Fruit fly (Drosophila melanogaster) whole organism, embryonic: Measurements from ENCODE around the gene Tcs3.

Source experiments
- ATbp ChIP-seq: fragments of 200-800 bp; sonication (Bioruptor generic); optimal IDR thresholded peaks from 2 replicates; lab custom pipeline; 2017; ENCODE audit warnings: missing biosample characterization, mild to moderate bottlenecking, missing genetic modification characterization, missing genetic modification reagents
- Aef1 ChIP-seq: fragments of 200-800 bp; sonication (Bioruptor generic); IDR thresholded peaks from 3 replicates; pipeline ENCODE4 v1.3.6; 2022; ENCODE audit warnings: missing biosample characterization, missing genetic modification characterization
- CG10147 ChIP-seq: fragments of 200-800 bp; sonication (Bioruptor generic); optimal IDR thresholded peaks from 2 replicates; lab custom pipeline; 2019; ENCODE audit warnings: missing biosample characterization, mild to moderate bottlenecking, missing genetic modification characterization, moderate library complexity
- CG10431 ChIP-seq: fragments of 200-800 bp; sonication (Bioruptor generic); optimal IDR thresholded peaks from 3 replicates; lab custom pipeline; 2018; ENCODE audit warnings: missing biosample characterization, mild to moderate bottlenecking, missing genetic modification characterization
- CG11560 ChIP-seq: fragments of 200-800 bp; sonication (Bioruptor generic); IDR thresholded peaks from 3 replicates; pipeline ENCODE4 v1.3.6; 2022; ENCODE audit warnings: missing biosample characterization, missing genetic modification characterization
- CG13894 ChIP-seq: fragments of 200-800 bp; sonication (Bioruptor generic); optimal IDR thresholded peaks from 3 replicates; lab custom pipeline; 2018; ENCODE audit warnings: missing biosample characterization, mild to moderate bottlenecking, missing genetic modification characterization, moderate library complexity
- CG1603 ChIP-seq: fragments of 200-800 bp; sonication (Bioruptor generic); optimal IDR thresholded peaks from 2 replicates; lab custom pipeline; 2019; ENCODE audit warnings: missing biosample characterization, mild to moderate bottlenecking, missing genetic modification characterization, moderate library complexity
- CG18011 ChIP-seq: fragments of 200-800 bp; sonication (Bioruptor generic); optimal IDR thresholded peaks from 2 replicates; lab custom pipeline; 2017; ENCODE audit warnings: missing biosample characterization, missing genetic modification characterization, mild to moderate bottlenecking, moderate library complexity, missing genotype
- CG30431 ChIP-seq: fragments of 200-800 bp; sonication (Bioruptor generic); optimal IDR thresholded peaks from 2 replicates; lab custom pipeline; 2017; ENCODE audit warnings: missing biosample characterization, missing genetic modification characterization
- CG4328 ChIP-seq: fragments of 200-800 bp; sonication (Bioruptor generic); optimal IDR thresholded peaks from 3 replicates; lab custom pipeline; 2017; ENCODE audit warnings: missing biosample characterization, missing genetic modification reagents, missing genetic modification characterization
- CG5245 ChIP-seq: fragments of 200-800 bp; sonication (Bioruptor generic); optimal IDR thresholded peaks from 3 replicates; lab custom pipeline; 2016; ENCODE audit warnings: missing biosample characterization, missing genetic modification characterization
- CG6791 ChIP-seq: fragments of 200-800 bp; sonication (Bioruptor generic); IDR thresholded peaks from 3 replicates; pipeline ENCODE4 v1.3.6; 2022; ENCODE audit warnings: missing biosample characterization, missing genetic modification characterization; ENCODE audit not compliant: partially characterized antibody
- CG7745 ChIP-seq: fragments of 200-800 bp; sonication (Bioruptor generic); optimal IDR thresholded peaks from 2 replicates; lab custom pipeline; 2018; ENCODE audit warnings: missing biosample characterization, mild to moderate bottlenecking, missing genetic modification characterization, moderate library complexity
- CG7928 ChIP-seq: fragments of 200-800 bp; sonication (Bioruptor generic); optimal IDR thresholded peaks from 2 replicates; lab custom pipeline; 2017; ENCODE audit warnings: missing biosample characterization, mild to moderate bottlenecking, missing genetic modification characterization
- CG9727 ChIP-seq: fragments of 200-800 bp; sonication (Bioruptor generic); optimal IDR thresholded peaks from 3 replicates; lab custom pipeline; 2017; ENCODE audit warnings: missing biosample characterization, mild to moderate bottlenecking, missing genetic modification characterization
- CG9876 ChIP-seq: fragments of 200-800 bp; sonication (Bioruptor generic); optimal IDR thresholded peaks from 2 replicates; lab custom pipeline; 2016; ENCODE audit warnings: missing biosample characterization, missing genetic modification characterization
- CHES-1-like ChIP-seq: fragments of 200-800 bp; sonication (Bioruptor generic); optimal IDR thresholded peaks from 2 replicates; lab custom pipeline; 2016; ENCODE audit warnings: missing biosample characterization, missing genetic modification characterization
- CoRest ChIP-seq: fragments of 200-800 bp; sonication (Bioruptor generic); optimal IDR thresholded peaks from 3 replicates; lab custom pipeline; 2018; ENCODE audit warnings: missing biosample characterization, mild to moderate bottlenecking, missing genetic modification characterization, moderate library complexity
- D ChIP-seq, 2 experiments: fragments of 200-800 bp in 1 of 2; fragments of >200 bp in 1 of 2; sonication (Bioruptor generic) in 1 of 2; optimal IDR thresholded peaks; 2 replicates in 1 of 2; 3 replicates in 1 of 2; lab custom pipeline; 2017; ENCODE audit warnings: mild to moderate bottlenecking in 1 of 2, missing biosample characterization in 1 of 2, missing genetic modification characterization in 1 of 2, missing genetic modification reagents in 1 of 2
- Dip2 ChIP-seq: fragments of 200-800 bp; sonication (Bioruptor generic); IDR thresholded peaks from 2 replicates; pipeline ENCODE4 v1.3.6; 2022; ENCODE audit warnings: missing biosample characterization, missing genetic modification characterization
- HLHmδ ChIP-seq: fragments of 200-800 bp; sonication (Bioruptor generic); optimal IDR thresholded peaks from 2 replicates; lab custom pipeline; 2018; ENCODE audit warnings: missing biosample characterization, mild to moderate bottlenecking, missing genetic modification characterization, moderate library complexity
- HmgD ChIP-seq: fragments of 200-800 bp; sonication (Bioruptor generic); optimal IDR thresholded peaks from 3 replicates; lab custom pipeline; 2016; ENCODE audit warnings: missing biosample characterization, missing genetic modification characterization
- Mrtf ChIP-seq: fragments of 200-800 bp; sonication (Bioruptor generic); IDR thresholded peaks from 3 replicates; pipeline ENCODE4 v1.3.6; 2022; ENCODE audit warnings: missing biosample characterization, missing genetic modification characterization
- NC2β ChIP-seq: fragments of 200-800 bp; sonication (Bioruptor generic); optimal IDR thresholded peaks from 2 replicates; lab custom pipeline; 2016; ENCODE audit warnings: missing biosample characterization, missing genetic modification characterization
- Scr ChIP-seq: fragments of 200-800 bp; sonication (Bioruptor generic); IDR thresholded peaks from 2 replicates; pipeline ENCODE4 v1.3.6; 2022; ENCODE audit warnings: missing biosample characterization, missing genetic modification characterization; ENCODE audit not compliant: partially characterized antibody
- Trl ChIP-seq, 3 experiments: fragments of >200 bp in 2 of 3; fragments of 200-800 bp in 1 of 3; sonication (Bioruptor generic) in 1 of 3; optimal IDR thresholded peaks; 2 replicates in 1 of 3; 3 replicates in 2 of 3; lab custom pipeline; 2016 to 2017; ENCODE audit warnings: missing biosample characterization in 1 of 3, missing genetic modification characterization in 1 of 3
- aop ChIP-seq: fragments of 200-800 bp; sonication (Bioruptor generic); IDR thresholded peaks from 2 replicates; pipeline ENCODE4 v1.3.6; 2022; ENCODE audit warnings: missing biosample characterization, missing genetic modification characterization
- cato ChIP-seq: fragments of 200-800 bp; sonication (Bioruptor generic); optimal IDR thresholded peaks from 2 replicates; lab custom pipeline; 2016; ENCODE audit warnings: missing biosample characterization, missing genetic modification characterization, borderline replicate concordance
- crc ChIP-seq: fragments of 200-800 bp; sonication (Bioruptor generic); optimal IDR thresholded peaks from 2 replicates; lab custom pipeline; 2016; ENCODE audit warnings: missing biosample characterization, missing genetic modification characterization
- dmrt11E ChIP-seq: fragments of 200-800 bp; sonication (Bioruptor generic); optimal IDR thresholded peaks from 3 replicates; lab custom pipeline; 2018; ENCODE audit warnings: missing biosample characterization, mild to moderate bottlenecking, missing genetic modification characterization, moderate library complexity
- dysf ChIP-seq: fragments of 200-800 bp; sonication (Bioruptor generic); IDR thresholded peaks from 3 replicates; pipeline ENCODE4 v1.3.6; 2022; ENCODE audit warnings: missing biosample characterization, missing genetic modification characterization
- exex ChIP-seq: fragments of 200-800 bp; sonication (Bioruptor generic); optimal IDR thresholded peaks from 4 replicates; lab custom pipeline; 2018; ENCODE audit warnings: missing biosample characterization, mild to moderate bottlenecking, missing genetic modification characterization, moderate library complexity
- fd3F ChIP-seq: fragments of 200-800 bp; sonication (Bioruptor generic); optimal IDR thresholded peaks from 2 replicates; lab custom pipeline; 2018; ENCODE audit warnings: missing biosample characterization, mild to moderate bottlenecking, missing genetic modification characterization, moderate library complexity
- oc ChIP-seq: fragments of 200-800 bp; sonication (Bioruptor generic); optimal IDR thresholded peaks from 2 replicates; lab custom pipeline; 2018; ENCODE audit warnings: missing biosample characterization, mild to moderate bottlenecking, missing genetic modification characterization, moderate library complexity
- otp ChIP-seq: fragments of 200-800 bp; sonication (Bioruptor generic); IDR thresholded peaks from 3 replicates; pipeline ENCODE4, ENCODE4 v1.3.6; 2022; ENCODE audit warnings: missing biosample characterization, missing genetic modification characterization
- scrt ChIP-seq: fragments of 200-800 bp; sonication (Bioruptor generic); optimal IDR thresholded peaks from 2 replicates; lab custom pipeline; 2018; ENCODE audit warnings: missing biosample characterization, mild to moderate bottlenecking, missing genetic modification characterization, moderate library complexity
- seq ChIP-seq: fragments of 200-800 bp; sonication (Bioruptor generic); IDR thresholded peaks from 2 replicates; pipeline ENCODE4 v1.3.6; 2022; ENCODE audit warnings: missing biosample characterization, missing genetic modification characterization
- sima ChIP-seq: fragments of 200-800 bp; sonication (Bioruptor generic); optimal IDR thresholded peaks from 2 replicates; lab custom pipeline; 2016; ENCODE audit warnings: missing biosample characterization, missing genetic modification characterization
- sisA ChIP-seq: fragments of 200-800 bp; sonication (Bioruptor generic); IDR thresholded peaks from 2 replicates; pipeline ENCODE4 v1.3.6; 2022; ENCODE audit warnings: missing biosample characterization, missing genetic modification characterization
- sna ChIP-seq: fragments of 200-800 bp; sonication (Bioruptor generic); IDR thresholded peaks from 2 replicates; pipeline ENCODE4 v1.3.6; 2022; ENCODE audit warnings: missing biosample characterization, missing genetic modification characterization; ENCODE audit not compliant: partially characterized antibody
- sob ChIP-seq: fragments of 200-800 bp; sonication (Bioruptor generic); IDR thresholded peaks from 2 replicates; pipeline ENCODE4 v1.3.6; 2022; ENCODE audit warnings: missing biosample characterization, missing genetic modification characterization
- sr ChIP-seq: fragments of 200-800 bp; sonication (Bioruptor generic); IDR thresholded peaks from 3 replicates; pipeline ENCODE4 v1.3.6; 2022; ENCODE audit warnings: missing biosample characterization, missing genetic modification characterization
- tll ChIP-seq, 2 experiments: fragments of 200-800 bp in 1 of 2; fragments of >200 bp in 1 of 2; sonication (Bioruptor generic) in 1 of 2; optimal IDR thresholded peaks; 2 replicates each; lab custom pipeline; 2017 to 2019; ENCODE audit warnings: missing biosample characterization in 2 of 2, missing genetic modification characterization in 2 of 2, mild to moderate bottlenecking in 1 of 2, moderate library complexity in 1 of 2
- trh ChIP-seq: fragments of 200-800 bp; sonication (Bioruptor generic); optimal IDR thresholded peaks from 2 replicates; lab custom pipeline; 2016; ENCODE audit warnings: missing biosample characterization, missing genetic modification characterization
- wdn ChIP-seq: fragments of 200-800 bp; sonication (Bioruptor generic); IDR thresholded peaks from 2 replicates; pipeline ENCODE4 v1.3.6; 2022; ENCODE audit warnings: missing biosample characterization, missing genetic modification characterization
- zen2 ChIP-seq: fragments of 200-800 bp; sonication (Bioruptor generic); IDR thresholded peaks from 3 replicates; pipeline ENCODE4 v1.3.6; 2022; ENCODE audit warnings: missing biosample characterization, missing genetic modification characterization; ENCODE audit not compliant: partially characterized antibody
- zfh2 ChIP-seq: fragments of 200-800 bp; sonication (Bioruptor generic); optimal IDR thresholded peaks from 2 replicates; lab custom pipeline; 2016; ENCODE audit warnings: missing biosample characterization, missing genetic modification characterization

Tcs3 gene

DNA sequence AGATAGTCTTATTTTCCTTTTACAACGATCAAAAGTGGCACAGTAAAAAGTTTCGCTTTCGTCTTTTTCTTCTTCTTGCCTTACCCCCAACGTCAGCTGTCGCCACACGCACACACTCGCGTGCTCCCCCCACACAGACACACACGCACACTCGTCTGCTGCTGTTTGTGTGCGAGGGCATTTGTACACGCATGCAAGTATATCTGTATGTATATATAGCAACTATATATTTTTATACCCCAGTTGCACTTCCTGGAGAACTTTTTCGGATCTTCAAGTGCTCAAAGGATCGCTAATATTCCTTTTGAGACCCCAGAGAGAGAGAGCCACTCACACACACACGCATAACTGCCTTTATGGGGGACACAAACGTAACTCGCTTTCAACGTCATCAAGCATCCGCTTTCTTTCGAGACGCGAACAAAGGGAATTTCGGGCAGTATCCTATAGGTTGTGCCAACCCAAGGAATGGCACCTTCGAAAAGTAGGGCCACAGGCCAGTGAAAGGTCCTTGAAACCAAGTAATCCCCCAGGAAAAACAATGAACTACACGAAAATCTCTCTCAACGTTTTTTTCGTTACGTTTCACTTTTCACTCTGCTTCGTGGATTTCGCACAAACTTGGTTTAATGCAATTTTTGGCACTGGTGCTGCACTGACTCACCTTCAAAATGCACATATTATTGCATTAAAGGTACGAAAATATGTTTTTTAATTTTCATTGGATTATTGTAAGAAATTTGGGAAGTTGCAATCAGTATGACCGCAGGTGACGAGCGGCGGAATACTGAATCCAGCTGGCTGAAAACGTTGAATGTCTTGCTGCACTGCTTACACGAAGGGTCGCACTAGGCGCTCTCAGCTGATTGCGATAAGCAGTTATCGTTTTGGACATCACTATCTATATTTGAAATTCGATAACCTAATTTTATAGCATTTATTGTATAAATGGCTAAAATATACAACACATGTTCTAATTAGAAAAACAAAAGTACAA is 26.3 kb downstream of the Tcs3 start, which contains the start of gene roq (continued):
- no peak for TF ChIP-seq CG13894 (tag; lab: Kevin White, UChicago)
- no peak for TF ChIP-seq CG11560 (tag; lab: Robert Waterston, UW)
- no peak for TF ChIP-seq sr (GFP tag; lab: Robert Waterston, UW)
- no peak for TF ChIP-seq CG5245 (GFP tag; lab: Kevin White, UChicago)
- no peak for TF ChIP-seq scrt
- peak; percentile 59 for TF ChIP-seq HmgD (GFP tag; lab: Kevin White, UChicago)
- TF ChIP-seq zfh2 (GFP tag; lab: Kevin White, UChicago), result no peak
- 0 out of 2 replicates have a peak, but pooled peaks have one; percentile 19 for TF ChIP-seq sna (GFP tag; lab: Robert Waterston, UW)
- TF ChIP-seq zen2 (GFP tag; lab: Robert Waterston, UW), result no peak
- no peak for TF ChIP-seq fd3F (GFP tag; lab: Kevin White, UChicago)
- TF ChIP-seq trh (GFP tag; lab: Kevin White, UChicago), result no peak
- no peak for TF ChIP-seq crc (GFP tag; lab: Kevin White, UChicago)
- TF ChIP-seq Mrtf (GFP tag; lab: Robert Waterston, UW), result no peak
- no peak for TF ChIP-seq seq (GFP tag; lab: Robert Waterston, UW)
- no peak for TF ChIP-seq CG9727 (GFP tag; lab: Kevin White, UChicago)
- TF ChIP-seq Dip2 (GFP tag; lab: Robert Waterston, UW), result no peak
- TF ChIP-seq CG6791 (GFP tag; lab: Robert Waterston, UW), result peak; percentile 64; the same call in 2 of the 3 replicates
- TF ChIP-seq CG9876 (GFP tag; lab: Kevin White, UChicago), result no peak
- TF ChIP-seq Trl (optimal IDR thresholded peaks at IDR 0.05; lab: Kevin White, UChicago), result peak; percentile 23 to 46
- no peak for TF ChIP-seq Trl (GFP tag; optimal IDR thresholded peaks at IDR 0.05; lab: Kevin White, UChicago)
- peak; percentile 6 for TF ChIP-seq HLHmδ
- TF ChIP-seq sima (GFP tag; lab: Kevin White, UChicago), result no peak
- TF ChIP-seq CG18011 (GFP tag; lab: Kevin White, UChicago), result peak; percentile 24
- no peak for TF ChIP-seq otp (GFP tag; lab: Robert Waterston, UW)
- peak; percentile 38 for TF ChIP-seq Scr
- no peak for TF ChIP-seq CG4328 (GFP tag; lab: Kevin White, UChicago)
- peak; percentile 17 for TF ChIP-seq NC2β (GFP tag; lab: Kevin White, UChicago)
- TF ChIP-seq dmrt11E, result no peak
- no peak for TF ChIP-seq ATbp
- TF ChIP-seq Aef1 (GFP tag; lab: Robert Waterston, UW), result no peak
- no peak for TF ChIP-seq CG30431 (GFP tag; lab: Kevin White, UChicago)
- TF ChIP-seq CoRest (tag; lab: Kevin White, UChicago), result peak; percentile 34
- no peak for TF ChIP-seq CG7745 (tag; lab: Kevin White, UChicago)
- no peak for TF ChIP-seq D (optimal IDR thresholded peaks at IDR 0.05; lab: Kevin White, UChicago)
- TF ChIP-seq D (GFP tag; optimal IDR thresholded peaks at IDR 0.05; lab: Kevin White, UChicago), result no peak
- TF ChIP-seq dysf (GFP tag; lab: Robert Waterston, UW), result no peak
- TF ChIP-seq CG10147 (GFP tag; lab: Kevin White, UChicago), result no peak
- TF ChIP-seq sisA, result no peak
- no peak for TF ChIP-seq oc (tag; lab: Kevin White, UChicago)
- TF ChIP-seq CHES-1-like (GFP tag; lab: Kevin White, UChicago), result peak; percentile 16
- TF ChIP-seq exex, result peak; percentile 26
- no peak for TF ChIP-seq CG10431 (GFP tag; lab: Kevin White, UChicago)
- TF ChIP-seq CG1603, result peak; percentile 85
- TF ChIP-seq wdn (GFP tag; lab: Robert Waterston, UW), result no peak
- TF ChIP-seq cato (GFP tag; lab: Kevin White, UChicago), result no peak
- no peak for TF ChIP-seq aop (GFP tag; lab: Robert Waterston, UW)
- TF ChIP-seq CG7928 (GFP tag; lab: Kevin White, UChicago), result no peak
- no peak for TF ChIP-seq tll (GFP tag; optimal IDR thresholded peaks at IDR 0.05; lab: Kevin White, UChicago)
- no peak for TF ChIP-seq sob
